Worm (Caenorhabditis elegans) whole organism, L4 larva: ENCODE results near the gene cubn-1.

Experiments used
- Y48G9A.11 ChIP-seq: fragments of 200-800 bp; sonication (Bioruptor generic); IDR thresholded peaks from 2 replicates; pipeline ENCODE4 v1.3.6; 2022; ENCODE audit warnings: missing genetic modification reagents, missing genetic modification characterization, missing compliant biosample characterization
- Y75B8A.6 ChIP-seq: fragments of 200-800 bp; sonication (Bioruptor generic); IDR thresholded peaks from 2 replicates; pipeline ENCODE4 v1.3.6; 2022; ENCODE audit warnings: missing genetic modification reagents, missing genetic modification characterization, missing compliant biosample characterization
- ama-1 ChIP-seq: fragments of 150-350 bp; optimal IDR thresholded peaks from 2 replicates; lab custom pipeline; 2014; ENCODE audit warnings: inconsistent platforms, mixed read lengths
- daf-16 ChIP-seq, 3 experiments: sonication (generic microtip); optimal IDR thresholded peaks; 2 replicates each; lab custom pipeline; 2016 to 2017; ENCODE audit warnings: missing genetic modification characterization in 3 of 3, missing genetic modification reagents in 3 of 3, mild to moderate bottlenecking in 2 of 3, missing compliant biosample characterization in 2 of 3, missing biosample characterization in 1 of 3, moderate library complexity in 1 of 3
- mdt-29 ChIP-seq: fragments of 200-800 bp; sonication (Bioruptor generic); IDR thresholded peaks from 2 replicates; pipeline ENCODE4 v1.3.6; 2022; ENCODE audit warnings: missing genetic modification reagents, missing genetic modification characterization, missing compliant biosample characterization
- mep-1 ChIP-seq: fragments of 150-350 bp; sonication (generic microtip); optimal IDR thresholded peaks from 3 replicates; lab custom pipeline; 2014; ENCODE audit warnings: missing biosample characterization, missing genetic modification characterization
- nhr-11 ChIP-seq: fragments of 150-350 bp; optimal IDR thresholded peaks from 2 replicates; lab custom pipeline; 2014; ENCODE audit warnings: missing biosample characterization, missing genetic modification characterization
- pha-4 ChIP-seq, 2 experiments: fragments of 150-350 bp in 1 of 2; fragments of 200-800 bp in 1 of 2; sonication (Bioruptor generic) in 1 of 2; IDR thresholded peaks in 1 of 2; optimal IDR thresholded peaks in 1 of 2; 2 replicates each; pipeline versions ENCODE4 v1.3.6 to Lab custom; 2014 to 2022; ENCODE audit warnings: missing genetic modification characterization in 2 of 2, missing genetic modification reagents in 2 of 2, missing biosample characterization in 1 of 2, missing compliant biosample characterization in 1 of 2
- skn-1 ChIP-seq: fragments of 150-350 bp; optimal IDR thresholded peaks from 2 replicates; lab custom pipeline; 2014; ENCODE audit warnings: missing biosample characterization, missing genetic modification characterization
- snpc-4 ChIP-seq: fragments of 150-350 bp; optimal IDR thresholded peaks from 2 replicates; lab custom pipeline; 2014; ENCODE audit warnings: missing biosample characterization, missing genetic modification characterization
- ztf-11 ChIP-seq: fragments of 150-350 bp; optimal IDR thresholded peaks from 2 replicates; lab custom pipeline; 2014; ENCODE audit warnings: missing biosample characterization, missing genetic modification characterization

ce11 chrV:12601835-12602234 is 9.3 kb upstream of the cubn-1 start:
- no peak for TF ChIP-seq pha-4 (GFP tag; IDR thresholded peaks at IDR 0.05; lab: Robert Waterston, UW)
- TF ChIP-seq pha-4 (tag; optimal IDR thresholded peaks at IDR 0.05; lab: Kevin White, UChicago): no peak
- no peak for TF ChIP-seq skn-1 (tag; lab: Kevin White, UChicago)
- TF ChIP-seq ztf-11 (tag; lab: Kevin White, UChicago): no peak
- TF ChIP-seq mdt-29 (GFP tag; lab: Robert Waterston, UW): no peak
- no peak for TF ChIP-seq daf-16 (GFP tag; optimal IDR thresholded peaks at IDR 0.05; lab: Kevin White, UChicago)
- no peak for TF ChIP-seq daf-16 (tag; optimal IDR thresholded peaks at IDR 0.05; lab: Kevin White, UChicago)
- no peak for TF ChIP-seq Y75B8A.6 (GFP tag; lab: Robert Waterston, UW)
- no peak for TF ChIP-seq mep-1 (tag; lab: Kevin White, UChicago)
- no peak for TF ChIP-seq ama-1
- no peak for TF ChIP-seq nhr-11
- no peak for TF ChIP-seq snpc-4 (tag; lab: Kevin White, UChicago)
- no peak for TF ChIP-seq Y48G9A.11
